Worm (Caenorhabditis elegans) whole organism, young adult: ENCODE measurements around the gene spat-3.

Experiments
- B0019.2 ChIP-seq: fragments of 200-800 bp; sonication (Bioruptor generic); conservative IDR thresholded peaks from 2 replicates; pipeline ENCODE4 v1.3.6; 2022; ENCODE audit warnings: missing genetic modification reagents, missing genetic modification characterization, missing compliant biosample characterization
- K12H6.12 ChIP-seq: fragments of 200-800 bp; sonication (Bioruptor generic); optimal IDR thresholded peaks from 2 replicates; lab custom pipeline; 2018; ENCODE audit warnings: mild to moderate bottlenecking, missing genetic modification characterization, missing compliant biosample characterization
- let-526 ChIP-seq: fragments of 200-800 bp; sonication (Bioruptor generic); IDR thresholded peaks from 2 replicates; pipeline ENCODE4 v1.3.6; 2022; ENCODE audit warnings: missing genetic modification reagents, missing genetic modification characterization, missing compliant biosample characterization
- madf-6 ChIP-seq: fragments of 200-800 bp; sonication (Bioruptor generic); IDR thresholded peaks from 2 replicates; pipeline ENCODE4 v1.3.6; 2022; ENCODE audit warnings: missing genetic modification reagents, missing genetic modification characterization, missing compliant biosample characterization
- madf-8 ChIP-seq: fragments of 200-800 bp; sonication (Bioruptor generic); conservative IDR thresholded peaks from 2 replicates; pipeline ENCODE4 v1.3.6; 2022; ENCODE audit warnings: missing genetic modification reagents, missing genetic modification characterization, missing compliant biosample characterization
- nfyb-1 ChIP-seq: fragments of 200-800 bp; sonication (Bioruptor generic); IDR thresholded peaks from 2 replicates; pipeline ENCODE4 v1.3.6; 2022; ENCODE audit warnings: missing genetic modification reagents, missing genetic modification characterization, missing compliant biosample characterization
- nhr-80 ChIP-seq: sonication (generic microtip); optimal IDR thresholded peaks from 2 replicates; lab custom pipeline; 2016; ENCODE audit warnings: missing genetic modification characterization, missing compliant biosample characterization
- nhr-90 ChIP-seq: sonication (generic microtip); optimal IDR thresholded peaks from 2 replicates; lab custom pipeline; 2016; ENCODE audit warnings: missing genotype, mild to moderate bottlenecking, missing genetic modification characterization, missing compliant biosample characterization
- pbrm-1 ChIP-seq: fragments of 200-800 bp; sonication (Bioruptor generic); IDR thresholded peaks from 2 replicates; pipeline ENCODE4 v1.3.6; 2022; ENCODE audit warnings: missing genetic modification reagents, missing genetic modification characterization, missing compliant biosample characterization
- unc-62 ChIP-seq: fragments of 150-350 bp; optimal IDR thresholded peaks from 2 replicates; lab custom pipeline; 2014; ENCODE audit warnings: missing biosample characterization, missing genetic modification reagents, missing genetic modification characterization
- ztf-22 ChIP-seq: fragments of 200-800 bp; sonication (Bioruptor generic); optimal IDR thresholded peaks from 2 replicates; lab custom pipeline; 2018; ENCODE audit warnings: mild to moderate bottlenecking, missing genetic modification characterization, moderate library complexity, missing compliant biosample characterization
- ztf-28 ChIP-seq: fragments of 200-800 bp; sonication (Bioruptor generic); IDR thresholded peaks from 2 replicates; pipeline ENCODE4 v1.3.6; 2022; ENCODE audit warnings: missing genetic modification reagents, missing genetic modification characterization, missing compliant biosample characterization

- TF ChIP-seq nfyb-1 (no peak), madf-6 (no peak), madf-8 (GFP tag; lab: Robert Waterston, UW) (no peak), ztf-22 (no peak), nhr-90 (tag; lab: Kevin White, UChicago) (no peak), K12H6.12 (no peak), ztf-28 (GFP tag; lab: Robert Waterston, UW) (no peak), B0019.2 (GFP tag; lab: Robert Waterston, UW) (no peak), pbrm-1 (GFP tag; lab: Robert Waterston, UW) (no peak), nhr-80 (tag; lab: Kevin White, UChicago) (no peak), unc-62 (GFP tag; lab: Kevin White, UChicago) (no peak), let-526 (GFP tag; lab: Robert Waterston, UW) (no peak)
Observed at ce11 chrX:4651428-4651827, 45.7 kb upstream of the spat-3 start.
